Worm (Caenorhabditis elegans): ENCODE data around the gene F12E12.2.
"Not testable (repeated sequence)": the region's sequence is repeated elsewhere in the genome, so short reads cannot be mapped to it uniquely, and the experiment has no call there.

ce11 chrII:3761599-3761998 lies 21.9 kb downstream of the F12E12.2 start, which contains the start of gene T24E12.6:
- not testable (repeated sequence) for TF ChIP-seq tab-1, flt-1 (GFP tag; IDR thresholded peaks at IDR 0.05)
